Worm (Caenorhabditis elegans) whole organism, early embryonic: ENCODE data around the gene srh-46.

Experiments used
- aly-1 ChIP-seq: sonication (generic microtip); optimal IDR thresholded peaks from 2 replicates; lab custom pipeline; 2016; ENCODE audit warnings: missing genetic modification characterization, missing compliant biosample characterization
- ama-1 ChIP-seq: fragments of 150-350 bp; optimal IDR thresholded peaks from 2 replicates; lab custom pipeline; 2014
- ceh-13 ChIP-seq: fragments of 200-800 bp; sonication (Bioruptor generic); optimal IDR thresholded peaks from 2 replicates; lab custom pipeline; 2018; ENCODE audit warnings: mild to moderate bottlenecking, missing genetic modification characterization, missing compliant biosample characterization
- ets-7 ChIP-seq: sonication (generic microtip); optimal IDR thresholded peaks from 2 replicates; lab custom pipeline; 2016; ENCODE audit warnings: missing genotype, missing genetic modification characterization, missing compliant biosample characterization
- flt-1 ChIP-seq: fragments of 200-800 bp; sonication (Bioruptor generic); IDR thresholded peaks from 2 replicates; pipeline ENCODE4 v1.3.6; 2022; ENCODE audit warnings: missing genetic modification characterization, missing compliant biosample characterization
- hmg-4 ChIP-seq: fragments of 200-800 bp; sonication (Bioruptor generic); optimal IDR thresholded peaks from 2 replicates; lab custom pipeline; 2018; ENCODE audit warnings: mild to moderate bottlenecking, missing genetic modification characterization, missing compliant biosample characterization
- hnd-1 ChIP-seq: sonication (generic microtip); optimal IDR thresholded peaks from 2 replicates; lab custom pipeline; 2016; ENCODE audit warnings: missing genetic modification characterization, missing compliant biosample characterization
- pes-1 ChIP-seq: fragments of 200-800 bp; sonication (Bioruptor generic); IDR thresholded peaks from 2 replicates; pipeline ENCODE4 v1.3.6; 2022; ENCODE audit warnings: missing genetic modification reagents, missing genetic modification characterization, missing compliant biosample characterization
- sea-1 ChIP-seq: fragments of 200-800 bp; sonication (Bioruptor generic); conservative IDR thresholded peaks from 2 replicates; pipeline ENCODE4 v1.3.6; 2022; ENCODE audit warnings: missing genetic modification characterization, missing compliant biosample characterization
- tbx-37 ChIP-seq: fragments of 200-800 bp; sonication (Bioruptor generic); conservative IDR thresholded peaks from 2 replicates; pipeline ENCODE4 v1.3.6; 2022; ENCODE audit warnings: missing genetic modification reagents, missing genetic modification characterization, missing compliant biosample characterization
- tra-4 ChIP-seq: sonication (generic microtip); optimal IDR thresholded peaks from 2 replicates; lab custom pipeline; 2017; ENCODE audit warnings: missing genetic modification characterization, missing compliant biosample characterization

ce11 chrV:11254980-11255379 is 47.7 kb downstream of the srh-46 start, which contains the start of gene srsx-31:
- TF ChIP-seq hnd-1 (tag; lab: Kevin White, UChicago) (no peak), ets-7 (tag; lab: Kevin White, UChicago) (no peak), ama-1 (lab: Kevin White, UChicago) (no peak), sea-1 (GFP tag; lab: Robert Waterston, UW) (no peak), aly-1 (no peak), flt-1 (GFP tag; lab: Robert Waterston, UW) (no peak), pes-1 (GFP tag; lab: Robert Waterston, UW) (no peak), ceh-13 (no peak), hmg-4 (GFP tag; lab: Kevin White, UChicago) (no peak), tra-4 (tag; lab: Kevin White, UChicago) (no peak), tbx-37 (no peak)
